Fruit fly (Drosophila melanogaster): Measurements from ENCODE around the gene CAH4.
A peak's percentile ranks its signal among the peaks of the same experiment; 100 is the strongest.

The CAH4 gene

dm6 chr3R:24816993-24817854 lies 40.1 kb downstream of the CAH4 start, which contains the start of the genes CG5808 and Saf-B:
Gene CG5808, minus strand, starts transcription at chr3R:24817007.
Gene Saf-B, plus strand, starts transcription at chr3R:24817464.
- TF ChIP-seq dsx (GFP tag; optimal IDR thresholded peaks at IDR 0.05; ENCODE audit: poor library complexity, severe bottlenecking) (no peak), esn (GFP tag; optimal IDR thresholded peaks at IDR 0.05) (peak; percentile 52), pdm3 (GFP tag; optimal IDR thresholded peaks at IDR 0.05) (no peak), CG11902 (GFP tag; optimal IDR thresholded peaks at IDR 0.05) (peak; percentile 20), CG31627 (GFP tag; optimal IDR thresholded peaks at IDR 0.05) (peak; percentile 10), cyc (GFP tag; optimal IDR thresholded peaks at IDR 0.05) (peak; percentile 46)

dm6 chr3R:24813637-24814301 lies 43.6 kb downstream of the CAH4 start, which contains the start of the genes lili and CG34150:
Gene lili, minus strand, starts transcription at chr3R:24814012.
Gene CG34150, plus strand, starts transcription at chr3R:24814262.
- peak; percentile 82 for TF ChIP-seq achi (GFP tag; optimal IDR thresholded peaks at IDR 0.05)
- peak; percentile 53 for TF ChIP-seq CG6854 (GFP tag; optimal IDR thresholded peaks at IDR 0.05)
- TF ChIP-seq Eip75B (GFP tag; optimal IDR thresholded peaks at IDR 0.05), result no peak
- TF ChIP-seq Lpt (GFP tag; optimal IDR thresholded peaks at IDR 0.05), result no peak
- peak; percentile 78 for TF ChIP-seq esn (GFP tag; optimal IDR thresholded peaks at IDR 0.05)
- peak; percentile 32; the same call in 1 of the 2 replicates for TF ChIP-seq CG15336 (GFP tag; IDR thresholded peaks at IDR 0.05)
- TF ChIP-seq CG11762 (GFP tag; optimal IDR thresholded peaks at IDR 0.05; ENCODE audit: insufficient read depth), result peak; percentile 22
- no peak for TF ChIP-seq pdm3 (GFP tag; optimal IDR thresholded peaks at IDR 0.05)
- TF ChIP-seq CG31627 (GFP tag; optimal IDR thresholded peaks at IDR 0.05), result peak; percentile 83
- peak; percentile 64 for TF ChIP-seq topi (GFP tag; optimal IDR thresholded peaks at IDR 0.05)
- TF ChIP-seq CG1621 (tag; optimal IDR thresholded peaks at IDR 0.05), result no peak
- peak; percentile 22 for TF ChIP-seq Ets96B (tag; optimal IDR thresholded peaks at IDR 0.05)
- TF ChIP-seq Eip78C (GFP tag), result peak; percentile 90
- TF ChIP-seq CG7368 (GFP tag; optimal IDR thresholded peaks at IDR 0.05), result peak; percentile 40
- peak; percentile 20 for TF ChIP-seq Eip93F (GFP tag; optimal IDR thresholded peaks at IDR 0.05)
- no peak for TF ChIP-seq CG16779 (tag; optimal IDR thresholded peaks at IDR 0.05)
- TF ChIP-seq Sox15 (GFP tag; optimal IDR thresholded peaks at IDR 0.05), result peak; percentile 51
- TF ChIP-seq CG8319 (GFP tag; optimal IDR thresholded peaks at IDR 0.05), result peak; percentile 37
- peak; percentile 31; the same call in 1 of the 3 replicates for TF ChIP-seq CG8119 (GFP tag; IDR thresholded peaks at IDR 0.05)
- peak; percentile 74 for TF ChIP-seq cyc (GFP tag; optimal IDR thresholded peaks at IDR 0.05)
- TF ChIP-seq CG11902 (GFP tag; optimal IDR thresholded peaks at IDR 0.05), result peak; percentile 28
- no peak for TF ChIP-seq CG32006 (GFP tag; optimal IDR thresholded peaks at IDR 0.05)
- TF ChIP-seq CG3032 (tag; optimal IDR thresholded peaks at IDR 0.05), result peak; percentile 64
- peak; percentile 53; the same call in 1 of the 3 replicates for TF ChIP-seq eg (GFP tag; IDR thresholded peaks at IDR 0.05)
- TF ChIP-seq CG6163 (GFP tag; IDR thresholded peaks at IDR 0.05), result peak; percentile 38; the same call in 1 of the 3 replicates
- TF ChIP-seq Hr39 (GFP tag; optimal IDR thresholded peaks at IDR 0.05), result peak; percentile 70
- no peak for TF ChIP-seq fd85E (GFP tag; optimal IDR thresholded peaks at IDR 0.05)
- peak; percentile 69 for TF ChIP-seq lz (GFP tag; optimal IDR thresholded peaks at IDR 0.05)
- peak; percentile 33 for TF ChIP-seq CG6792 (GFP tag; optimal IDR thresholded peaks at IDR 0.05)
- peak; percentile 45 for TF ChIP-seq dsx (GFP tag; optimal IDR thresholded peaks at IDR 0.05; ENCODE audit: poor library complexity, severe bottlenecking)
- TF ChIP-seq Gug (GFP tag; IDR thresholded peaks at IDR 0.05), result 0 out of 2 replicates have a peak, but pooled peaks have one; percentile 36
- no peak for TF ChIP-seq CG3919 (GFP tag; optimal IDR thresholded peaks at IDR 0.05)

- TF ChIP-seq fkh (GFP tag; optimal IDR thresholded peaks at IDR 0.05) (peak; percentile 55), CG10631 (GFP tag; optimal IDR thresholded peaks at IDR 0.05) (no peak), Hr39 (GFP tag; optimal IDR thresholded peaks at IDR 0.05) (no peak), lz (GFP tag; optimal IDR thresholded peaks at IDR 0.05) (no peak), CG6163 (GFP tag; IDR thresholded peaks at IDR 0.05) (0 out of 3 replicates have a peak, but pooled peaks have one; percentile 10), Eip78C (GFP tag) (peak; percentile 49), CG3032 (tag; optimal IDR thresholded peaks at IDR 0.05) (no peak), fd85E (GFP tag; optimal IDR thresholded peaks at IDR 0.05) (no peak), svp (GFP tag) (no peak)
Measured at dm6 chr3R:24812987-24813636, 44.2 kb downstream of the CAH4 start.
